Fruit fly (Drosophila melanogaster) whole organism, wandering third instar larva: ENCODE data around the gene Nhe3.

Experiments used
- CrebA ChIP-seq: fragments of 200-800 bp; sonication (Bioruptor generic); optimal IDR thresholded peaks from 2 replicates; lab custom pipeline; 2016; ENCODE audit warnings: missing biosample characterization, mild to moderate bottlenecking, missing genetic modification characterization, borderline replicate concordance
- HLH106 ChIP-seq: fragments of 200-800 bp; optimal IDR thresholded peaks from 3 replicates; lab custom pipeline; 2019; ENCODE audit warnings: missing biosample characterization, mild to moderate bottlenecking, missing genetic modification characterization, moderate library complexity
- ey ChIP-seq: fragments of 200-800 bp; sonication (Bioruptor generic); optimal IDR thresholded peaks from 2 replicates; lab custom pipeline; 2016; ENCODE audit warnings: missing biosample characterization, missing genetic modification characterization
- lola ChIP-seq: fragments of >200 bp; optimal IDR thresholded peaks from 2 replicates; lab custom pipeline; 2017; ENCODE audit warnings: missing biosample characterization, missing genetic modification characterization
- pan ChIP-seq: fragments of >200 bp; optimal IDR thresholded peaks from 2 replicates; lab custom pipeline; 2017
- sage ChIP-seq: fragments of 200-800 bp; sonication (Bioruptor generic); optimal IDR thresholded peaks from 2 replicates; lab custom pipeline; 2016; ENCODE audit warnings: missing biosample characterization, mild to moderate bottlenecking, missing genetic modification characterization

DNA sequence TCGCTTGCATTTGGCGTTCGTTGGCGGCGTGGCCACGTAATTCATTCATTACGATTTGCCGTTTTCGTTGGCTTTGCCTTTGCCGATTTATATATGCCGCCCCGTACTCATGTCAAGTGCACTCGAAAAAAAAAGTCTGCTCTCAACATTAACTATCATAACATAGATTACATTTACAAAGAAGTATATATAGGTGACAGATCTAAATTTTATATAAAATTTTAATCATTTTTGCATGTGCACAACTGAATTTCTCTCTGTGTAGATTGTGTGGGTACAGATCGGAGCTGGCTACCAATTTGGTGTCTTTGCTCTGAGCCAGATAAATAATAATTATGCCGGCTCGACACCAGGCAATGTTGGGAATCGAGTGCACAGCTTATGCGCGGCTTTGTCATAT is 14.2 kb upstream of the Nhe3 start:
- TF ChIP-seq ey (GFP tag; lab: Kevin White, UChicago) (peak; percentile 63), pan (lab: Kevin White, UChicago) (no peak), CrebA (GFP tag; lab: Kevin White, UChicago) (no peak), HLH106 (tag; lab: Kevin White, UChicago) (peak; percentile 68), sage (GFP tag; lab: Kevin White, UChicago) (no peak), lola (GFP tag; lab: Kevin White, UChicago) (no peak)
